Worm (Caenorhabditis elegans) whole organism, late embryonic: ENCODE results near the gene enri-2.

ENCODE experiments used
- F13H6.1 ChIP-seq: sonication (generic microtip); optimal IDR thresholded peaks from 2 replicates; lab custom pipeline; 2016; ENCODE audit warnings: missing genetic modification characterization, missing compliant biosample characterization
- K09A11.1 ChIP-seq: sonication (generic microtip); optimal IDR thresholded peaks from 2 replicates; lab custom pipeline; 2017; ENCODE audit warnings: antibody characterized with exemption, mild to moderate bottlenecking, missing genetic modification characterization, missing compliant biosample characterization; ENCODE audit not compliant: insufficient read depth
- T23F11.4 ChIP-seq: fragments of 200-800 bp; sonication (Bioruptor generic); optimal IDR thresholded peaks from 2 replicates; lab custom pipeline; 2018; ENCODE audit warnings: mild to moderate bottlenecking, missing genetic modification characterization, missing compliant biosample characterization
- ceh-14 ChIP-seq: sonication (generic microtip); optimal IDR thresholded peaks from 2 replicates; lab custom pipeline; 2016; ENCODE audit warnings: missing genotype, missing genetic modification characterization, missing compliant biosample characterization
- ceh-18 ChIP-seq: sonication (generic microtip); optimal IDR thresholded peaks from 2 replicates; lab custom pipeline; 2016; ENCODE audit warnings: missing genetic modification characterization, missing compliant biosample characterization
- ceh-19 ChIP-seq: fragments of 200-800 bp; sonication (Bioruptor generic); optimal IDR thresholded peaks from 2 replicates; lab custom pipeline; 2018; ENCODE audit warnings: mild to moderate bottlenecking, missing genetic modification characterization, missing compliant biosample characterization
- ceh-2 ChIP-seq: sonication (generic microtip); optimal IDR thresholded peaks from 2 replicates; lab custom pipeline; 2016; ENCODE audit warnings: missing genotype, missing genetic modification characterization, missing compliant biosample characterization
- ceh-30 ChIP-seq: fragments of 150-350 bp; optimal IDR thresholded peaks from 2 replicates; lab custom pipeline; 2014; ENCODE audit warnings: missing biosample characterization, missing genetic modification characterization
- ceh-31 ChIP-seq: sonication (generic microtip); optimal IDR thresholded peaks from 2 replicates; lab custom pipeline; 2016; ENCODE audit warnings: missing genetic modification characterization, missing compliant biosample characterization
- ceh-34 ChIP-seq: sonication (generic microtip); optimal IDR thresholded peaks from 2 replicates; lab custom pipeline; 2016; ENCODE audit warnings: mild to moderate bottlenecking, missing genetic modification characterization, missing compliant biosample characterization
- ceh-45 ChIP-seq: fragments of 200-800 bp; sonication (Bioruptor generic); IDR thresholded peaks from 2 replicates; pipeline ENCODE4 v1.3.6; 2022; ENCODE audit warnings: missing genetic modification reagents, missing genetic modification characterization, missing compliant biosample characterization
- ceh-6 ChIP-seq: fragments of 200-800 bp; sonication (Bioruptor generic); optimal IDR thresholded peaks from 2 replicates; lab custom pipeline; 2018; ENCODE audit warnings: mild to moderate bottlenecking, missing genetic modification characterization, missing compliant biosample characterization
- dmd-4 ChIP-seq: sonication (generic microtip); optimal IDR thresholded peaks from 2 replicates; lab custom pipeline; 2016; ENCODE audit warnings: borderline replicate concordance, missing genetic modification characterization, missing compliant biosample characterization
- dve-1 ChIP-seq: sonication (generic microtip); optimal IDR thresholded peaks from 2 replicates; lab custom pipeline; 2017; ENCODE audit warnings: antibody characterized with exemption, mild to moderate bottlenecking, missing genetic modification characterization, missing compliant biosample characterization
- elt-2 ChIP-seq: sonication (generic microtip); optimal IDR thresholded peaks from 2 replicates; lab custom pipeline; 2016; ENCODE audit warnings: missing genetic modification reagents, missing genetic modification characterization, missing compliant biosample characterization
- ets-4 ChIP-seq: sonication (generic microtip); optimal IDR thresholded peaks from 2 replicates; lab custom pipeline; 2016; ENCODE audit warnings: missing genetic modification characterization, missing compliant biosample characterization
- fkh-10 ChIP-seq: fragments of 150-350 bp; optimal IDR thresholded peaks from 2 replicates; lab custom pipeline; 2014; ENCODE audit warnings: missing biosample characterization, missing genetic modification reagents, missing genetic modification characterization
- hlh-13 ChIP-seq: fragments of 200-800 bp; sonication (Bioruptor generic); optimal IDR thresholded peaks from 2 replicates; lab custom pipeline; 2018; ENCODE audit warnings: mild to moderate bottlenecking, missing genetic modification characterization, missing compliant biosample characterization
- hlh-30 ChIP-seq: sonication (generic microtip); optimal IDR thresholded peaks from 2 replicates; lab custom pipeline; 2017; ENCODE audit warnings: antibody characterized with exemption, missing genetic modification characterization, missing compliant biosample characterization; ENCODE audit not compliant: insufficient read depth
- mec-3 ChIP-seq: sonication (generic microtip); optimal IDR thresholded peaks from 2 replicates; lab custom pipeline; 2016; ENCODE audit warnings: borderline replicate concordance, missing genetic modification characterization, missing compliant biosample characterization
- nfya-1 ChIP-seq: sonication (generic microtip); optimal IDR thresholded peaks from 2 replicates; lab custom pipeline; 2017; ENCODE audit warnings: missing genetic modification characterization, mild to moderate bottlenecking, missing compliant biosample characterization, antibody characterized with exemption, moderate library complexity
- nhr-11 ChIP-seq: fragments of 150-350 bp; optimal IDR thresholded peaks from 2 replicates; lab custom pipeline; 2014; ENCODE audit warnings: missing biosample characterization, missing genetic modification characterization
- npax-4 ChIP-seq: sonication (generic microtip); optimal IDR thresholded peaks from 2 replicates; lab custom pipeline; 2016; ENCODE audit warnings: missing genetic modification characterization, missing compliant biosample characterization
- odd-2 ChIP-seq: sonication (generic microtip); optimal IDR thresholded peaks from 2 replicates; lab custom pipeline; 2017; ENCODE audit warnings: antibody characterized with exemption, mild to moderate bottlenecking, missing genetic modification characterization, missing compliant biosample characterization
- pag-3 ChIP-seq: sonication (generic microtip); optimal IDR thresholded peaks from 2 replicates; lab custom pipeline; 2016; ENCODE audit warnings: missing compliant biosample characterization, missing genetic modification characterization, borderline replicate concordance
- pax-1 ChIP-seq: fragments of 150-350 bp; optimal IDR thresholded peaks from 2 replicates; lab custom pipeline; 2014; ENCODE audit warnings: missing biosample characterization, missing genetic modification characterization
- pha-2 ChIP-seq: sonication (generic microtip); optimal IDR thresholded peaks from 2 replicates; lab custom pipeline; 2017; ENCODE audit warnings: mild to moderate bottlenecking, missing genetic modification characterization, missing compliant biosample characterization
- pqm-1 ChIP-seq: sonication (generic microtip); optimal IDR thresholded peaks from 2 replicates; lab custom pipeline; 2016; ENCODE audit warnings: missing genetic modification characterization, missing compliant biosample characterization
- pros-1 ChIP-seq: fragments of 150-350 bp; optimal IDR thresholded peaks from 2 replicates; lab custom pipeline; 2014; ENCODE audit warnings: missing biosample characterization, missing genetic modification reagents, missing genetic modification characterization
- ref-2 ChIP-seq: sonication (generic microtip); optimal IDR thresholded peaks from 2 replicates; lab custom pipeline; 2016; ENCODE audit warnings: missing genetic modification characterization, missing compliant biosample characterization
- rnt-1 ChIP-seq: sonication (generic microtip); optimal IDR thresholded peaks from 2 replicates; lab custom pipeline; 2016; ENCODE audit warnings: missing genetic modification characterization, missing compliant biosample characterization
- sdc-2 ChIP-seq: sonication (generic microtip); optimal IDR thresholded peaks from 2 replicates; lab custom pipeline; 2016; ENCODE audit warnings: missing genotype, missing genetic modification characterization, missing compliant biosample characterization
- sox-4 ChIP-seq: sonication (generic microtip); optimal IDR thresholded peaks from 2 replicates; lab custom pipeline; 2017; ENCODE audit warnings: mild to moderate bottlenecking, missing genetic modification characterization, inconsistent platforms, missing compliant biosample characterization
- syd-9 ChIP-seq: sonication (generic microtip); optimal IDR thresholded peaks from 2 replicates; lab custom pipeline; 2016; ENCODE audit warnings: mild to moderate bottlenecking, missing genetic modification characterization, moderate library complexity, missing compliant biosample characterization
- tbx-2 ChIP-seq: sonication (generic microtip); optimal IDR thresholded peaks from 2 replicates; lab custom pipeline; 2016; ENCODE audit warnings: missing genetic modification characterization, missing compliant biosample characterization
- tbx-7 ChIP-seq: sonication (generic microtip); optimal IDR thresholded peaks from 2 replicates; lab custom pipeline; 2016; ENCODE audit warnings: missing genotype, missing genetic modification characterization, missing compliant biosample characterization
- unc-3 ChIP-seq, 2 experiments: fragments of 200-800 bp in 1 of 2; sonication (Bioruptor generic) in 1 of 2; sonication (generic microtip) in 1 of 2; conservative IDR thresholded peaks in 1 of 2; optimal IDR thresholded peaks in 1 of 2; 2 replicates each; pipeline versions ENCODE4 v1.3.6 to Lab custom; 2016 to 2022; ENCODE audit warnings: missing compliant biosample characterization in 2 of 2, missing genetic modification characterization in 2 of 2, missing genetic modification reagents in 1 of 2
- unc-42 ChIP-seq: sonication (generic microtip); optimal IDR thresholded peaks from 2 replicates; lab custom pipeline; 2016; ENCODE audit warnings: missing genotype, missing genetic modification characterization, missing compliant biosample characterization
- unc-55 ChIP-seq: sonication (generic microtip); optimal IDR thresholded peaks from 2 replicates; lab custom pipeline; 2017; ENCODE audit warnings: missing biosample characterization, missing genetic modification reagents, missing genetic modification characterization
- ztf-16 ChIP-seq: sonication (generic microtip); optimal IDR thresholded peaks from 2 replicates; lab custom pipeline; 2017; ENCODE audit warnings: missing genetic modification characterization, missing compliant biosample characterization

Gene enri-2

DNA sequence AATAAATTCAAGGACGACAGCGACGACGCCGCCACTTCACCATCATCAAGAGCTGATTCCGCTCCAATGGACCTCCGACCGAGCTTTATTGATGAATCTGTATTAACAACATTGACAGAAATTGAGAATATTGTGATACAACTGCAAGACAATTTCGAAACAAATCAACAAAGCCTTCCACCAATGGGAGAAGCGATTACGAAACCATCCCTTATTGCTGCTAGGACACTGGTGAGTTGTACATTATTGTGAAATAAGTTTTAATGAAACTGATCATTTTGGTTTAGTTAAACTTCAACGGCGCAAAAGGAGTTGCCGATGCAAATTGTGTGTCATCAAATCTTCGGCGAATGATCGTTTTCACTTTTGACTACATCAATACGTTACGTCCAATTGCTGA, 13.4 kb downstream of the enri-2 start:
- TF ChIP-seq nfya-1 (tag; lab: Kevin White, UChicago), result peak; percentile 4
- no peak for TF ChIP-seq npax-4

DNA sequence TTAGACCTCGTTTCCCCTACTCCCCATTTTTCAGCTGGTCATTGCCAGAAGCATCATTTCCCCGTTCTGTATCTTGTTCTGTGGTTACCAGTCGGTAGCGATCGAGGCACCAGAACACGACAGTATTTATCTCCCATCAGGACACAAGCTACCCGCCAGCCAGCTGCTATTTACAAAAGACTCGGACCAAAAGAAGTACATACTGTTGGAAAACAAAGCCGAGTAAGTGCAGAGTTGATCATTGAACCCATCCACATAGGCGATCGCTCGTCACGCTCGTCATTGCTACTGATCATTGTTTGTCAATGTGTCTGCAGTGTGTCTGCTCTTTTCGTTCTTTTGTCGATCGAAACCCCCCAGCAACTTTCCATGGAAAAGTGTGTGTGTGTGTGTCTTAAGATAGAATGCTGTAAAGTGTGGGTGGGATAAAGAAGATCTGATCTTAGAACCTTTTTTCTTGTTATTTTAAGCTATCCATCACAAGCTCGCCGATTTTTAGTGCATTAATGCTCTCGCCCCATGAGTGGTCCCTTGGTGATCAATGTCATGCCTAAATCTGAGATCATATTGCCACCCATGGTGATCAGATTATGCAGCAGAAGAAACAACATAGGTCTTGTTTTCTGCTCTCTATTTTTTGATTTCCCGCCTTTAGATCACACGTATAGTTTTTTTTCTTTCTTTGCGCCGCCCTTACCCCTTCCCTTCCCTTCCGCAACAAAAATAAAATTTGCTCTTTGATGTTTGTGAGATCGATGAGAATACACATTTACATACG, 14.1 kb downstream of the enri-2 start:
- TF ChIP-seq unc-3 (GFP tag; conservative IDR thresholded peaks at IDR 0.05; lab: Robert Waterston, UW), result no peak
- peak; percentile 49 for TF ChIP-seq unc-3 (tag; optimal IDR thresholded peaks at IDR 0.05; lab: Kevin White, UChicago)
- TF ChIP-seq unc-42 (tag; lab: Kevin White, UChicago), result peak; percentile 75
- no peak for TF ChIP-seq ceh-6 (GFP tag; lab: Kevin White, UChicago)
- TF ChIP-seq npax-4, result no peak
- no peak for TF ChIP-seq ceh-14

DNA sequence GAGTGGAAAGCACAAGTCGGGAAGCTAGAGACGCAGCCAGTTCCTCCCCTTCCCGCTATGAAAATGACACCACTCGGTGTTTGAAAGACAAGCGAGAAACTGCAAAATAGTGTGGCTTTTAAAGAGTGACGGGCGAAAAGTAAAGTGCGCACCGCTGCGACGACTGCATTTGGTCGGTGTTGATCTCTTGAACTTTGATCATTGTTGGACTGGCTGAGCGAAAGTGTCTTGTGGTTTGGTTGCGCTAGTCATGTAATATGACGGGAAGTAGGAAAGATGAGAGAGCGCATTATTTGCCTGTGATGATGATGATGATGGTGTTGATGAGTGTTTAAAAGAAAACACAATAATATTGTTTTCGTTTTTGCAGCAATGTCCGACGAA, 14.6 kb downstream of the enri-2 start:
- TF ChIP-seq T23F11.4 (peak; percentile 42), ztf-16 (tag; lab: Kevin White, UChicago) (peak; percentile 58), K09A11.1 (tag; lab: Kevin White, UChicago) (peak; percentile 53), npax-4 (no peak), ref-2 (peak; percentile 86), mec-3 (tag; lab: Kevin White, UChicago) (no peak), sox-4 (tag; lab: Kevin White, UChicago) (no peak), syd-9 (tag; lab: Kevin White, UChicago) (peak; percentile 31), nfya-1 (tag; lab: Kevin White, UChicago) (peak; percentile 86), unc-42 (tag; lab: Kevin White, UChicago) (peak; percentile 49), dve-1 (tag; lab: Kevin White, UChicago) (peak; percentile 97), pqm-1 (tag; lab: Kevin White, UChicago) (peak; percentile 60), ceh-31 (tag; lab: Kevin White, UChicago) (peak; percentile 87), unc-55 (GFP tag; lab: Kevin White, UChicago) (peak; percentile 88), hlh-13 (GFP tag; lab: Kevin White, UChicago) (no peak), fkh-10 (GFP tag; lab: Kevin White, UChicago) (no peak), ceh-18 (tag; lab: Kevin White, UChicago) (peak; percentile 95), ceh-30 (tag; lab: Kevin White, UChicago) (peak; percentile 61), pha-2 (tag; lab: Kevin White, UChicago) (peak; percentile 62), tbx-7 (tag; lab: Kevin White, UChicago) (no peak), sdc-2 (peak; percentile 61), F13H6.1 (peak; percentile 95), ceh-2 (tag; lab: Kevin White, UChicago) (peak; percentile 74), ceh-34 (tag; lab: Kevin White, UChicago) (peak; percentile 99), ceh-19 (GFP tag; lab: Kevin White, UChicago) (peak; percentile 66), pax-1 (tag; lab: Kevin White, UChicago) (peak; percentile 70), odd-2 (tag; lab: Kevin White, UChicago) (no peak), elt-2 (tag; lab: Kevin White, UChicago) (peak; percentile 43), ceh-45 (GFP tag; lab: Robert Waterston, UW) (no peak), rnt-1 (peak; percentile 89), hlh-30 (tag; lab: Kevin White, UChicago) (peak; percentile 77), dmd-4 (tag; lab: Kevin White, UChicago) (peak; percentile 53), ceh-14 (peak; percentile 74), nhr-11 (tag; lab: Kevin White, UChicago) (no peak), tbx-2 (tag; lab: Kevin White, UChicago) (peak; percentile 94), ets-4 (tag; lab: Kevin White, UChicago) (peak; percentile 90), pag-3 (tag; lab: Kevin White, UChicago) (peak; percentile 63), pros-1 (tag; lab: Kevin White, UChicago) (peak; percentile 75)
